Worm (Caenorhabditis elegans): ENCODE data around the gene unc-60.

ce11 chrV:1438205-1438604 lies 36.7 kb upstream of the unc-60 start:
- TF ChIP-seq him-1 (tag; optimal IDR thresholded peaks at IDR 0.05), result no peak
- no peak for TF ChIP-seq W03F9.2 (tag; optimal IDR thresholded peaks at IDR 0.05)
- no peak for TF ChIP-seq dao-5 (tag; optimal IDR thresholded peaks at IDR 0.05)
